Fruit fly (Drosophila melanogaster): ENCODE measurements around the gene CG11714.

CG11714 gene

DNA sequence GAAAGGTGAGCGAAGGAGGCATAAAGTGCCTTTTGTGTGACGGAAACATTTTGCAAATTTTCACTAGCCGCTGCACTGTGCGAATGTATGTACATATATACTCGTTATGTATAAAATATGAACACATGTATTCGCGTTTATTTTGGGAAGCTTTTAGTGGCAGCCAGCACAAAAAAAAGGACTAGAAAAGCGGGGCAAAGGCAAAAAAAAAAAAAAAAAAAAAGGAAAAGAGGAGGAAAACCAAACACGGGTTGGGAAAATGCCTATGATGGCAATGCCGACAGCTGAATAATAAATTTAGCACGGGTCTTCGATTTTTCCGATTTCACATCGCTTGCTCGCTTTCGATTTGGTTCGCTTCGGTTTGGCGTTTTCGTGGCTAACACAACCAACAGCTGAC lies 26.9 kb upstream of the CG11714 start:
- no peak for TF ChIP-seq scrt (GFP tag; optimal IDR thresholded peaks at IDR 0.05)
- no peak for TF ChIP-seq HLHmδ (GFP tag; optimal IDR thresholded peaks at IDR 0.05)
- peak; percentile 74 for TF ChIP-seq Hr39 (optimal IDR thresholded peaks at IDR 0.05)
- 0 out of 3 replicates have a peak, but pooled peaks have one; percentile 24 for TF ChIP-seq ci (GFP tag; IDR thresholded peaks at IDR 0.05)
- no peak for TF ChIP-seq C15 (GFP tag; IDR thresholded peaks at IDR 0.05)
- no peak for TF ChIP-seq crp (GFP tag; optimal IDR thresholded peaks at IDR 0.05)
- 0 out of 2 replicates have a peak, but pooled peaks have one; percentile 28 for TF ChIP-seq Drgx (GFP tag; IDR thresholded peaks at IDR 0.05)

DNA sequence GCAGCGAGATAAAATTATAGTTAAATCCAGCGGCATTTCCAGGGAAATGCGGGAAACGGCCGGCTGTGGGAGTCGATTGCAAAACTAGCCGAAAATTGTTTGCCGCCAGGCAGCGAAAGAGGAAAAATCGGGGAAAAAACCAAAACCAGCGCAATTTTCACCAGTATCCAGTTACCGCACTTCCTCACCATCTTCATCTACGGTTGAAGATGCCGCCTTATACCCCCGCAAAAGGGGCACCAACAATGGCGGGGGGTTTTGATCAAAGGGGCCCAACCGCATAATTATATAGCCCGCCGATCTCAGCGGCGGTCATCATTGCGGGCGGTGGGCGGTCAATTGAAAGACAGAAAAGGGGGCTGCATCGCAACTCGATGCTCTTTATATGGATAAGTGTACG lies 25.5 kb upstream of the CG11714 start:
- peak; percentile 27; the same call in 1 of the 2 replicates for TF ChIP-seq crol (GFP tag; IDR thresholded peaks at IDR 0.05)
- no peak for TF ChIP-seq CG14667 (GFP tag; IDR thresholded peaks at IDR 0.05)
- no peak for TF ChIP-seq CG16813 (GFP tag; IDR thresholded peaks at IDR 0.05; ENCODE audit: partially characterized antibody)
- peak; percentile 25; the same call in 1 of the 2 replicates for TF ChIP-seq ara (GFP tag; IDR thresholded peaks at IDR 0.05)
- TF ChIP-seq Awh (GFP tag; IDR thresholded peaks at IDR 0.05), result peak; percentile 18; the same call in 1 of the 2 replicates
- TF ChIP-seq Med (GFP tag), result peak; percentile 16
- 0 out of 3 replicates have a peak, but pooled peaks have one; percentile 60 for TF ChIP-seq so (GFP tag; IDR thresholded peaks at IDR 0.05)
- TF ChIP-seq Ets65A (GFP tag), result peak; percentile 52
- no peak for TF ChIP-seq lov (optimal IDR thresholded peaks at IDR 0.05)
- TF ChIP-seq lov (GFP tag; IDR thresholded peaks at IDR 0.05), result 0 out of 3 replicates have a peak, but pooled peaks have one; percentile 33

DNA sequence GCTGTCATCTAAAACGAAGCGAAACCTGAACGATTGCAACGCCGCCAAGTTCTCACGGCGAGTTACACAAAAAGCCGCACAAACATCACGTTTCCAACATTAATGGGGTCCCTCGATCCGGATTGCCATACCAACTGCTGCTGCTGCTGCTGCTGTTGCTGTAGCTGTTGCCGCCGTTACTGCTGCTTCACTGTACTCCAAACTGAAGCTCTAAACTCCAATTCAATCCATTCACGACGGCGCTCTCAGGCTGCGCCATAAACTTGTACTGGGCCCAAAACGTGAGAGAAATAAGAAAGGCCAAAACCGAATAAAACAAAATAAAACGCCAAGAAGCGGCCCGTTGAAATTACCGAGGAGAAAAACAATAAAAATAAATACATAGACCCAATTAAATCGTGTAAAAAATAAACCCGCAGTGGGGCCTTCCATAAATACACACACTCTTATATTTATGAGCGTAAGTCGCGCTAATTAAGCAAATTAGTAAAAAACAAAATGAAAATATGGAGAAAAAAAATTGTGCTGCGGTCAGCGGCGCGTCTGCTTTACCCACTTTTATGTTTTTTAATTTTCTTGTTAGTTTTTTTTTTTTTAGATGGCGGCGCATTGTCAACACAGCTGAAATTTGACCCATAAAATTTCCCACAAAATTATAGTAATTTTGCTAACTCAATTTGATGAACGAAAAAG lies 24.9 kb upstream of the CG11714 start:
- no peak for TF ChIP-seq schlank (tag; optimal IDR thresholded peaks at IDR 0.05)
- TF ChIP-seq MTF-1 (GFP tag; optimal IDR thresholded peaks at IDR 0.05; ENCODE audit: borderline replicate concordance), result no peak
- no peak for TF ChIP-seq CG9609 (GFP tag; optimal IDR thresholded peaks at IDR 0.05)
- no peak for TF ChIP-seq CG4820 (GFP tag; optimal IDR thresholded peaks at IDR 0.05)
- TF ChIP-seq Taf1 (GFP tag; IDR thresholded peaks at IDR 0.05), result no peak
- no peak for TF ChIP-seq CG15514 (GFP tag; optimal IDR thresholded peaks at IDR 0.05)
- no peak for TF ChIP-seq CG3281 (GFP tag; optimal IDR thresholded peaks at IDR 0.05)
- no peak for TF ChIP-seq da (GFP tag; optimal IDR thresholded peaks at IDR 0.05)
- no peak for TF ChIP-seq Mrtf (GFP tag; IDR thresholded peaks at IDR 0.05)
- peak; percentile 47 for TF ChIP-seq Vsx1 (GFP tag; optimal IDR thresholded peaks at IDR 0.05)
- TF ChIP-seq BEAF-32 (GFP tag; optimal IDR thresholded peaks at IDR 0.05), result no peak
- TF ChIP-seq grn (GFP tag; optimal IDR thresholded peaks at IDR 0.05), result no peak
- TF ChIP-seq grau (tag; optimal IDR thresholded peaks at IDR 0.05), result peak; percentile 71
- peak; percentile 29 for TF ChIP-seq sqz (GFP tag; optimal IDR thresholded peaks at IDR 0.05)
- TF ChIP-seq chinmo (GFP tag; IDR thresholded peaks at IDR 0.05; ENCODE audit: partially characterized antibody), result 0 out of 4 replicates have a peak, but pooled peaks have one; percentile 39
- TF ChIP-seq Bgb (GFP tag; IDR thresholded peaks at IDR 0.05; ENCODE audit: partially characterized antibody), result no peak
- TF ChIP-seq HmgZ (tag; optimal IDR thresholded peaks at IDR 0.05), result no peak
- TF ChIP-seq Kr (GFP tag; optimal IDR thresholded peaks at IDR 0.05), result no peak
- no peak for TF ChIP-seq CG34224 (GFP tag; IDR thresholded peaks at IDR 0.05; ENCODE audit: partially characterized antibody)
- TF ChIP-seq Fer1 (GFP tag; optimal IDR thresholded peaks at IDR 0.05), result no peak
- no peak for TF ChIP-seq ind (GFP tag; optimal IDR thresholded peaks at IDR 0.05)
- TF ChIP-seq Neu2 (GFP tag; optimal IDR thresholded peaks at IDR 0.05; ENCODE audit: borderline replicate concordance), result no peak
- TF ChIP-seq CG4854 (GFP tag; optimal IDR thresholded peaks at IDR 0.05), result no peak
- no peak for TF ChIP-seq sens (GFP tag)
- TF ChIP-seq ems (GFP tag; optimal IDR thresholded peaks at IDR 0.05), result no peak
- TF ChIP-seq CG12942 (GFP tag; optimal IDR thresholded peaks at IDR 0.05), result no peak
- no peak for TF ChIP-seq tup (GFP tag; optimal IDR thresholded peaks at IDR 0.05)
- no peak for TF ChIP-seq Elba2 (GFP tag; optimal IDR thresholded peaks at IDR 0.05)
- TF ChIP-seq CG15073 (GFP tag; optimal IDR thresholded peaks at IDR 0.05), result no peak
- no peak for TF ChIP-seq Optix (GFP tag; IDR thresholded peaks at IDR 0.05)
- no peak for TF ChIP-seq HmgD (GFP tag; optimal IDR thresholded peaks at IDR 0.05)
- no peak for TF ChIP-seq crol (GFP tag; IDR thresholded peaks at IDR 0.05)
